Worm (Caenorhabditis elegans) whole organism, L1 larva: ENCODE results near the gene C55C3.8.

Experiments used
- dpl-1 ChIP-seq, 3 experiments: fragments of 150-350 bp in 2 of 3; sonication (generic microtip) in 1 of 3; optimal IDR thresholded peaks; 2 replicates each; lab custom pipeline; 2014 to 2017; ENCODE audit warnings: missing biosample characterization in 3 of 3, missing genetic modification characterization in 3 of 3, missing genetic modification reagents in 3 of 3
- elt-3 ChIP-seq, 6 experiments: fragments of 150-350 bp in 1 of 6; sonication (generic microtip); optimal IDR thresholded peaks; 2 replicates each; lab custom pipeline; 2017 to 2018; ENCODE audit warnings: missing biosample characterization in 6 of 6, missing genetic modification characterization in 6 of 6, inconsistent platforms in 1 of 6
- lsy-2 ChIP-seq, 2 experiments: fragments of 150-350 bp; optimal IDR thresholded peaks; 2 replicates each; lab custom pipeline; 2014; ENCODE audit warnings: missing biosample characterization in 2 of 2, missing genetic modification characterization in 2 of 2
- nhr-11 ChIP-seq: fragments of 150-350 bp; optimal IDR thresholded peaks from 2 replicates; lab custom pipeline; 2014; ENCODE audit warnings: missing biosample characterization, missing genetic modification characterization
- nhr-237 ChIP-seq: fragments of 150-350 bp; optimal IDR thresholded peaks from 2 replicates; lab custom pipeline; 2014; ENCODE audit warnings: missing biosample characterization, missing genetic modification characterization
- nhr-77 ChIP-seq: fragments of 150-350 bp; optimal IDR thresholded peaks from 2 replicates; lab custom pipeline; 2014; ENCODE audit warnings: missing biosample characterization, missing genetic modification characterization
- rnt-1 ChIP-seq: sonication (generic microtip); optimal IDR thresholded peaks from 2 replicates; lab custom pipeline; 2016; ENCODE audit warnings: mild to moderate bottlenecking, missing genetic modification characterization, moderate library complexity, missing compliant biosample characterization
- snpc-4 ChIP-seq: fragments of 150-350 bp; optimal IDR thresholded peaks from 2 replicates; lab custom pipeline; 2014; ENCODE audit warnings: missing biosample characterization, missing genetic modification characterization
- unc-86 ChIP-seq: sonication (generic microtip); optimal IDR thresholded peaks from 2 replicates; lab custom pipeline; 2016; ENCODE audit warnings: missing genetic modification characterization, missing compliant biosample characterization
- xbp-1 ChIP-seq: sonication (generic microtip); optimal IDR thresholded peaks from 2 replicates; lab custom pipeline; 2016; ENCODE audit warnings: missing genetic modification characterization, missing compliant biosample characterization
- zag-1 ChIP-seq: fragments of 150-350 bp; optimal IDR thresholded peaks from 2 replicates; lab custom pipeline; 2014; ENCODE audit warnings: missing biosample characterization, missing genetic modification characterization

DNA sequence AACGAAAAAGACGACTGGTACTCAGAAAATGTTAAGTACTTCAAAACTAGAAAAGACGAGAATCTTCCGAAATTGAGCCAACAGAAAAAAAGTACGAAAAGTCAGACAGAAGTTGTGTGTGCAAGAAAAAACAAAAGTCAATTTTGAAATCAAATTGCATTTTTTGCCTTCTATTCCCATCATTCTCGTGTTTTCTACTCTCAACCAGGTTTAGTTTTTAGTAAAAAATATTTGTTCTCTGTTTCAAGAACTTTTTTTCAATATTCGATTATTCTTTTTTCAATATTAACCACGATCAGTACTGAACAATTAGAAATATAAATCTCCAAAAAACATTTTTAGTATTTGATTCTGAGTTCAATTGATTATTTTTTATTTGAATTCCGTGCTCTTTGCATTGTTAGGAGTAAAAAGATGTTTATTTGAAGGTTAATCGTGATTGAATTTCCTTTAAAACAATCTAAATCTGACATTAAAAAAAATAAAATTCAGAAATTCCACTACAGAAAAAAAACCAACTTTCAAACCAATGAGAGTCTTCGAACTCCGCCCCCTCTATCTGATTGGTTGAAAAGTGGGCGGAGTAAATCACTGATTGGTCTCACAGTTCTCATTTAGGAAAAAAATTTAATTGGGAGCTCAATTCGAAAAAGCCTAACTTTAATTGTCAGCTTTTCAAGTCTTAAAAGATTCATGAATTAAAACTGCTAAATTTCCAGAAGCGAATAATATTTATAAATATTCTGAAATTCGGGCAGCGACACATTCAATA, 24.7 kb downstream of the C55C3.8 start:
- TF ChIP-seq dpl-1 (GFP tag; optimal IDR thresholded peaks at IDR 0.05; lab: Kevin White, UChicago) (no peak), elt-3 (tag; optimal IDR thresholded peaks at IDR 0.05; lab: Kevin White, UChicago) (no peak), lsy-2 (tag; optimal IDR thresholded peaks at IDR 0.05; lab: Kevin White, UChicago) (no peak), nhr-77 (tag; lab: Kevin White, UChicago) (no peak), snpc-4 (tag; lab: Kevin White, UChicago) (no peak), nhr-11 (tag; lab: Kevin White, UChicago) (no peak), zag-1 (tag; lab: Kevin White, UChicago) (no peak), unc-86 (tag; lab: Kevin White, UChicago) (no peak), nhr-237 (tag; lab: Kevin White, UChicago) (no peak), rnt-1 (tag; lab: Kevin White, UChicago) (no peak), xbp-1 (no peak)
